Fruit fly (Drosophila melanogaster) whole organism, embryonic: ENCODE data around the gene kel.
A peak's percentile ranks its signal among the peaks of the same experiment; 100 is the strongest.

Source experiments
- Abd-B ChIP-seq: fragments of 200-800 bp; sonication (Bioruptor generic); optimal IDR thresholded peaks from 2 replicates; lab custom pipeline; 2018; ENCODE audit warnings: missing biosample characterization, mild to moderate bottlenecking, missing genetic modification characterization, moderate library complexity
- Antp ChIP-seq: fragments of 200-800 bp; sonication (Bioruptor generic); optimal IDR thresholded peaks from 3 replicates; lab custom pipeline; 2016; ENCODE audit warnings: missing biosample characterization, missing genetic modification characterization
- Awh ChIP-seq: fragments of 200-800 bp; sonication (Bioruptor generic); IDR thresholded peaks from 2 replicates; pipeline ENCODE4, ENCODE4 v1.3.6; 2022; ENCODE audit warnings: missing biosample characterization, missing genetic modification characterization
- Bgb ChIP-seq: fragments of 200-800 bp; sonication (Bioruptor generic); IDR thresholded peaks from 2 replicates; pipeline ENCODE4 v1.3.6; 2022; ENCODE audit warnings: missing biosample characterization, missing genetic modification characterization; ENCODE audit not compliant: partially characterized antibody
- BtbVII ChIP-seq: fragments of 200-800 bp; sonication (Bioruptor generic); optimal IDR thresholded peaks from 3 replicates; lab custom pipeline; 2017; ENCODE audit warnings: missing biosample characterization, mild to moderate bottlenecking, missing genetic modification characterization
- C15 ChIP-seq: fragments of 200-800 bp; sonication (Bioruptor generic); IDR thresholded peaks from 3 replicates; pipeline ENCODE4 v1.3.6; 2022; ENCODE audit warnings: missing biosample characterization, missing genetic modification characterization
- CG10959 ChIP-seq: fragments of 200-800 bp; sonication (Bioruptor generic); IDR thresholded peaks from 2 replicates; pipeline ENCODE4 v1.3.6; 2022; ENCODE audit warnings: missing biosample characterization, missing genetic modification characterization
- CG11085 ChIP-seq: fragments of 200-800 bp; sonication (Bioruptor generic); IDR thresholded peaks from 2 replicates; pipeline ENCODE4 v1.3.6; 2022; ENCODE audit warnings: missing biosample characterization, missing genetic modification characterization
- CG11723 ChIP-seq: fragments of 200-800 bp; sonication (Bioruptor generic); optimal IDR thresholded peaks from 2 replicates; lab custom pipeline; 2017; ENCODE audit warnings: missing biosample characterization, mild to moderate bottlenecking, missing genetic modification characterization
- CG13624 ChIP-seq: fragments of 200-800 bp; sonication (Bioruptor generic); optimal IDR thresholded peaks from 2 replicates; lab custom pipeline; 2016; ENCODE audit warnings: missing biosample characterization, missing genetic modification characterization
- CG14965 ChIP-seq: fragments of 200-800 bp; sonication (Bioruptor generic); optimal IDR thresholded peaks from 2 replicates; lab custom pipeline; 2016; ENCODE audit warnings: missing biosample characterization, missing genetic modification characterization, borderline replicate concordance
- CG15479 ChIP-seq: fragments of 200-800 bp; sonication (Bioruptor generic); optimal IDR thresholded peaks from 3 replicates; lab custom pipeline; 2019; ENCODE audit warnings: missing biosample characterization, mild to moderate bottlenecking, missing genetic modification characterization, moderate library complexity
- CG1647 ChIP-seq: fragments of 200-800 bp; sonication (Bioruptor generic); optimal IDR thresholded peaks from 3 replicates; lab custom pipeline; 2016; ENCODE audit warnings: missing biosample characterization, missing genetic modification characterization
- CG16813 ChIP-seq: fragments of 200-800 bp; sonication (Bioruptor generic); IDR thresholded peaks from 3 replicates; pipeline ENCODE4 v1.3.6; 2022; ENCODE audit warnings: missing biosample characterization, missing genetic modification characterization; ENCODE audit not compliant: partially characterized antibody
- CG17802 ChIP-seq: fragments of 200-800 bp; sonication (Bioruptor generic); optimal IDR thresholded peaks from 2 replicates; lab custom pipeline; 2018; ENCODE audit warnings: missing biosample characterization, mild to moderate bottlenecking, missing genetic modification characterization, moderate library complexity
- CG17912 ChIP-seq: fragments of 200-800 bp; sonication (Bioruptor generic); optimal IDR thresholded peaks from 2 replicates; lab custom pipeline; 2018; ENCODE audit warnings: missing biosample characterization, mild to moderate bottlenecking, missing genetic modification characterization
- CG30403 ChIP-seq: fragments of 200-800 bp; sonication (Bioruptor generic); optimal IDR thresholded peaks from 3 replicates; lab custom pipeline; 2016; ENCODE audit warnings: missing biosample characterization, missing genetic modification characterization
- CG32772 ChIP-seq: fragments of 200-800 bp; sonication (Bioruptor generic); IDR thresholded peaks from 2 replicates; pipeline ENCODE4 v1.3.6; 2022; ENCODE audit warnings: missing biosample characterization, missing genetic modification characterization
- CG4730 ChIP-seq: fragments of 200-800 bp; sonication (Bioruptor generic); IDR thresholded peaks from 2 replicates; pipeline ENCODE4 v1.3.6; 2022; ENCODE audit warnings: missing biosample characterization, missing genetic modification characterization
- CG5245 ChIP-seq: fragments of 200-800 bp; sonication (Bioruptor generic); optimal IDR thresholded peaks from 3 replicates; lab custom pipeline; 2016; ENCODE audit warnings: missing biosample characterization, missing genetic modification characterization
- CG6854 ChIP-seq: fragments of 200-800 bp; sonication (Bioruptor generic); optimal IDR thresholded peaks from 3 replicates; lab custom pipeline; 2017; ENCODE audit warnings: missing biosample characterization, mild to moderate bottlenecking, missing genetic modification characterization
- CG7839 ChIP-seq: fragments of 200-800 bp; sonication (Bioruptor generic); optimal IDR thresholded peaks from 3 replicates; lab custom pipeline; 2018; ENCODE audit warnings: missing biosample characterization, mild to moderate bottlenecking, missing genetic modification characterization, moderate library complexity
- CG7928 ChIP-seq: fragments of 200-800 bp; sonication (Bioruptor generic); optimal IDR thresholded peaks from 2 replicates; lab custom pipeline; 2017; ENCODE audit warnings: missing biosample characterization, mild to moderate bottlenecking, missing genetic modification characterization
- CG8281 ChIP-seq: fragments of 200-800 bp; sonication (Bioruptor generic); optimal IDR thresholded peaks from 2 replicates; lab custom pipeline; 2018; ENCODE audit warnings: missing biosample characterization, mild to moderate bottlenecking, missing genetic modification characterization, moderate library complexity
- CHES-1-like ChIP-seq: fragments of 200-800 bp; sonication (Bioruptor generic); optimal IDR thresholded peaks from 2 replicates; lab custom pipeline; 2016; ENCODE audit warnings: missing biosample characterization, missing genetic modification characterization
- Dp ChIP-seq: fragments of 200-800 bp; sonication (Bioruptor generic); optimal IDR thresholded peaks from 2 replicates; lab custom pipeline; 2018; ENCODE audit warnings: missing biosample characterization, mild to moderate bottlenecking, missing genetic modification characterization, moderate library complexity
- E2f2 ChIP-seq: fragments of 200-800 bp; sonication (Bioruptor generic); IDR thresholded peaks from 2 replicates; pipeline ENCODE4 v1.3.6; 2022; ENCODE audit warnings: missing biosample characterization, missing genetic modification characterization
- Hand ChIP-seq: fragments of 200-800 bp; sonication (Bioruptor generic); optimal IDR thresholded peaks from 2 replicates; lab custom pipeline; 2017; ENCODE audit warnings: mild to moderate bottlenecking, missing biosample characterization, missing genetic modification reagents, missing genetic modification characterization
- Mad ChIP-seq: fragments of 200-800 bp; sonication (Bioruptor generic); optimal IDR thresholded peaks from 2 replicates; lab custom pipeline; 2016; ENCODE audit warnings: missing biosample characterization, missing genetic modification characterization
- NC2α ChIP-seq: fragments of 200-800 bp; sonication (Bioruptor generic); optimal IDR thresholded peaks from 2 replicates; lab custom pipeline; 2016; ENCODE audit warnings: missing biosample characterization, missing genetic modification characterization
- Opbp ChIP-seq: fragments of 200-800 bp; sonication (Bioruptor generic); IDR thresholded peaks from 3 replicates; pipeline ENCODE4 v1.3.6; 2022; ENCODE audit warnings: missing biosample characterization, missing genetic modification characterization; ENCODE audit not compliant: partially characterized antibody
- PHDP ChIP-seq: fragments of 200-800 bp; sonication (Bioruptor generic); optimal IDR thresholded peaks from 3 replicates; lab custom pipeline; 2018; ENCODE audit warnings: missing biosample characterization, mild to moderate bottlenecking, missing genetic modification characterization, moderate library complexity
- Ravus ChIP-seq: fragments of 200-800 bp; sonication (Bioruptor generic); IDR thresholded peaks from 2 replicates; pipeline ENCODE4 v1.3.6; 2022; ENCODE audit warnings: missing biosample characterization, missing genetic modification characterization
- caup ChIP-seq: fragments of 200-800 bp; sonication (Bioruptor generic); optimal IDR thresholded peaks from 3 replicates; lab custom pipeline; 2017; ENCODE audit warnings: missing biosample characterization, mild to moderate bottlenecking, missing genetic modification characterization, moderate library complexity; ENCODE audit not compliant: severe bottlenecking
- chm ChIP-seq: fragments of 200-800 bp; sonication (Bioruptor generic); IDR thresholded peaks from 2 replicates; pipeline ENCODE4 v1.3.6; 2022; ENCODE audit warnings: missing biosample characterization, missing genetic modification characterization
- disco-r ChIP-seq: fragments of 200-800 bp; sonication (Bioruptor generic); optimal IDR thresholded peaks from 2 replicates; lab custom pipeline; 2016; ENCODE audit warnings: missing biosample characterization, missing genetic modification characterization
- eve ChIP-seq, 2 experiments: fragments of >200 bp; optimal IDR thresholded peaks; 2 replicates each; lab custom pipeline; 2017; ENCODE audit warnings: missing biosample characterization in 2 of 2, missing genetic modification characterization in 2 of 2
- fd3F ChIP-seq: fragments of 200-800 bp; sonication (Bioruptor generic); optimal IDR thresholded peaks from 2 replicates; lab custom pipeline; 2018; ENCODE audit warnings: missing biosample characterization, mild to moderate bottlenecking, missing genetic modification characterization, moderate library complexity
- fu2 ChIP-seq: fragments of 200-800 bp; sonication (Bioruptor generic); optimal IDR thresholded peaks from 2 replicates; lab custom pipeline; 2016; ENCODE audit warnings: missing biosample characterization, missing genetic modification characterization
- grau ChIP-seq: fragments of 200-800 bp; optimal IDR thresholded peaks from 3 replicates; lab custom pipeline; 2019; ENCODE audit warnings: missing biosample characterization, mild to moderate bottlenecking, missing genetic modification characterization, moderate library complexity
- hbn ChIP-seq: fragments of 200-800 bp; sonication (Bioruptor generic); IDR thresholded peaks from 2 replicates; pipeline ENCODE4 v1.3.6; 2022; ENCODE audit warnings: missing biosample characterization, missing genetic modification characterization; ENCODE audit not compliant: partially characterized antibody
- hth ChIP-seq: fragments of >200 bp; optimal IDR thresholded peaks from 2 replicates; lab custom pipeline; 2017; ENCODE audit warnings: inconsistent platforms
- pzg ChIP-seq: fragments of 200-800 bp; sonication (Bioruptor generic); optimal IDR thresholded peaks from 3 replicates; lab custom pipeline; 2018; ENCODE audit warnings: missing biosample characterization, mild to moderate bottlenecking, missing genetic modification characterization, moderate library complexity
- rib ChIP-seq: fragments of 200-800 bp; sonication (Bioruptor generic); IDR thresholded peaks from 2 replicates; pipeline ENCODE4 v1.3.6; 2022; ENCODE audit warnings: missing biosample characterization, missing genetic modification characterization
- ro ChIP-seq: fragments of 200-800 bp; sonication (Bioruptor generic); IDR thresholded peaks from 2 replicates; pipeline ENCODE4 v1.3.6; 2022; ENCODE audit warnings: missing biosample characterization, missing genetic modification characterization
- sisA ChIP-seq: fragments of 200-800 bp; sonication (Bioruptor generic); IDR thresholded peaks from 2 replicates; pipeline ENCODE4 v1.3.6; 2022; ENCODE audit warnings: missing biosample characterization, missing genetic modification characterization
- sob ChIP-seq: fragments of 200-800 bp; sonication (Bioruptor generic); IDR thresholded peaks from 2 replicates; pipeline ENCODE4 v1.3.6; 2022; ENCODE audit warnings: missing biosample characterization, missing genetic modification characterization
- tin ChIP-seq: fragments of 200-800 bp; sonication (Bioruptor generic); optimal IDR thresholded peaks from 3 replicates; lab custom pipeline; 2016; ENCODE audit warnings: missing biosample characterization, missing genetic modification characterization
- toy ChIP-seq: fragments of 200-800 bp; sonication (Bioruptor generic); IDR thresholded peaks from 2 replicates; pipeline ENCODE4 v1.3.6; 2022; ENCODE audit warnings: missing biosample characterization, missing genetic modification characterization
- wor ChIP-seq: fragments of 200-800 bp; sonication (Bioruptor generic); IDR thresholded peaks from 2 replicates; pipeline ENCODE4 v1.3.6; 2022; ENCODE audit warnings: missing biosample characterization, missing genetic modification characterization

The kel gene

dm6 chr2L:18137591-18138247, at the start of gene kel (continued):
- TF ChIP-seq C15 (no peak), CG7839 (tag; lab: Kevin White, UChicago) (peak; percentile 40), BtbVII (GFP tag; lab: Kevin White, UChicago) (peak; percentile 51), Antp (no peak), hbn (GFP tag; lab: Robert Waterston, UW) (peak; percentile 35; the same call in 1 of the 2 replicates), CG6854 (GFP tag; lab: Kevin White, UChicago) (peak; percentile 50), CG14965 (GFP tag; lab: Kevin White, UChicago) (no peak), CG1647 (GFP tag; lab: Kevin White, UChicago) (no peak), CG10959 (GFP tag; lab: Robert Waterston, UW) (no peak), fd3F (GFP tag; lab: Kevin White, UChicago) (no peak), pzg (GFP tag; lab: Kevin White, UChicago) (peak; percentile 86), Opbp (GFP tag; lab: Robert Waterston, UW) (peak; percentile 69; the same call in 2 of the 3 replicates), CG15479 (GFP tag; lab: Kevin White, UChicago) (peak; percentile 31), CG4730 (GFP tag; lab: Robert Waterston, UW) (no peak), disco-r (GFP tag; lab: Kevin White, UChicago) (no peak), sisA (no peak), CG11723 (GFP tag; lab: Kevin White, UChicago) (no peak), CG5245 (GFP tag; lab: Kevin White, UChicago) (no peak), CHES-1-like (GFP tag; lab: Kevin White, UChicago) (peak; percentile 51), CG16813 (peak; percentile 61; the same call in 2 of the 3 replicates), sob (peak; percentile 59), CG11085 (GFP tag; lab: Robert Waterston, UW) (peak; percentile 13; the same call in 1 of the 2 replicates), Ravus (GFP tag; lab: Robert Waterston, UW) (no peak), fu2 (GFP tag; lab: Kevin White, UChicago) (no peak), CG13624 (peak; percentile 42), hth (lab: Kevin White, UChicago) (no peak), eve (GFP tag; optimal IDR thresholded peaks at IDR 0.05; lab: Kevin White, UChicago) (no peak), tin (GFP tag; lab: Kevin White, UChicago) (peak; percentile 16), CG30403 (peak; percentile 49), grau (peak; percentile 41), rib (GFP tag; lab: Robert Waterston, UW) (peak; percentile 29; the same call in 1 of the 2 replicates), toy (no peak), Awh (0 out of 2 replicates have a peak, but pooled peaks have one; percentile 11), E2f2 (GFP tag; lab: Robert Waterston, UW) (peak; percentile 51; the same call in 1 of the 2 replicates), CG17802 (tag; lab: Kevin White, UChicago) (peak; percentile 74), CG8281 (no peak), CG32772 (GFP tag; lab: Robert Waterston, UW) (no peak), wor (GFP tag; lab: Robert Waterston, UW) (no peak), Bgb (GFP tag; lab: Robert Waterston, UW) (peak; percentile 84), NC2α (no peak), chm (GFP tag; lab: Robert Waterston, UW) (peak; percentile 73), CG17912 (GFP tag; lab: Kevin White, UChicago) (peak; percentile 56), caup (GFP tag; lab: Kevin White, UChicago) (peak; percentile 72), Dp (GFP tag; lab: Kevin White, UChicago) (peak; percentile 36), Mad (GFP tag; lab: Kevin White, UChicago) (peak; percentile 15), Hand (GFP tag; lab: Kevin White, UChicago) (peak; percentile 71), Abd-B (GFP tag; lab: Kevin White, UChicago) (no peak), ro (GFP tag; lab: Robert Waterston, UW) (no peak), CG7928 (GFP tag; lab: Kevin White, UChicago) (no peak), PHDP (tag; lab: Kevin White, UChicago) (peak; percentile 47)
